Fruit fly (Drosophila melanogaster) whole organism, adult: ENCODE data around the gene CG13137.

ENCODE experiments used
- CG11617 ChIP-seq: fragments of 200-800 bp; sonication (Bioruptor generic); optimal IDR thresholded peaks from 2 replicates; lab custom pipeline; 2017; ENCODE audit warnings: mild to moderate bottlenecking, missing biosample characterization, missing genetic modification reagents, missing genetic modification characterization
- CG14711 ChIP-seq: fragments of 200-800 bp; sonication (Bioruptor generic); optimal IDR thresholded peaks from 2 replicates; lab custom pipeline; 2018; ENCODE audit warnings: missing biosample characterization, mild to moderate bottlenecking, missing genetic modification characterization, moderate library complexity
- CG1620 ChIP-seq: fragments of 200-800 bp; sonication (Bioruptor generic); optimal IDR thresholded peaks from 2 replicates; lab custom pipeline; 2016; ENCODE audit warnings: missing biosample characterization, missing genetic modification characterization
- CG7045 ChIP-seq: fragments of 200-800 bp; sonication (Bioruptor generic); optimal IDR thresholded peaks from 2 replicates; lab custom pipeline; 2017; ENCODE audit warnings: missing biosample characterization, mild to moderate bottlenecking, missing genetic modification characterization
- CG7101 ChIP-seq: fragments of 200-800 bp; sonication (Bioruptor generic); optimal IDR thresholded peaks from 2 replicates; lab custom pipeline; 2018; ENCODE audit warnings: missing biosample characterization, mild to moderate bottlenecking, missing genetic modification characterization, moderate library complexity
- Clk ChIP-seq: fragments of 200-800 bp; sonication (Bioruptor generic); optimal IDR thresholded peaks from 2 replicates; lab custom pipeline; 2017; ENCODE audit warnings: missing biosample characterization, missing genetic modification characterization
- Crg-1 ChIP-seq: fragments of 200-800 bp; sonication (Bioruptor generic); optimal IDR thresholded peaks from 2 replicates; lab custom pipeline; 2016; ENCODE audit warnings: missing biosample characterization, missing genetic modification characterization
- Mnt ChIP-seq: fragments of 200-800 bp; sonication (Bioruptor generic); optimal IDR thresholded peaks from 2 replicates; lab custom pipeline; 2016; ENCODE audit warnings: missing biosample characterization, mild to moderate bottlenecking, missing genetic modification characterization
- bab1 ChIP-seq: fragments of 200-800 bp; sonication (Bioruptor generic); optimal IDR thresholded peaks from 3 replicates; lab custom pipeline; 2019; ENCODE audit warnings: missing biosample characterization, mild to moderate bottlenecking, missing genetic modification characterization, moderate library complexity
- cic ChIP-seq: fragments of 200-800 bp; sonication (Bioruptor generic); optimal IDR thresholded peaks from 2 replicates; lab custom pipeline; 2017; ENCODE audit warnings: missing biosample characterization, mild to moderate bottlenecking, missing genetic modification characterization, moderate library complexity
- kay ChIP-seq: fragments of 200-800 bp; sonication (Bioruptor generic); peaks from one replicate; lab custom pipeline; 2016; ENCODE audit warnings: missing biosample characterization, missing genetic modification characterization, borderline replicate concordance
- ovo ChIP-seq: fragments of 200-800 bp; sonication (Bioruptor generic); optimal IDR thresholded peaks from 2 replicates; lab custom pipeline; 2016; ENCODE audit warnings: missing biosample characterization, missing genetic modification characterization
- tj ChIP-seq: fragments of 200-800 bp; sonication (Bioruptor generic); optimal IDR thresholded peaks from 3 replicates; lab custom pipeline; 2017; ENCODE audit warnings: missing biosample characterization, mild to moderate bottlenecking, missing genetic modification characterization, moderate library complexity

DNA sequence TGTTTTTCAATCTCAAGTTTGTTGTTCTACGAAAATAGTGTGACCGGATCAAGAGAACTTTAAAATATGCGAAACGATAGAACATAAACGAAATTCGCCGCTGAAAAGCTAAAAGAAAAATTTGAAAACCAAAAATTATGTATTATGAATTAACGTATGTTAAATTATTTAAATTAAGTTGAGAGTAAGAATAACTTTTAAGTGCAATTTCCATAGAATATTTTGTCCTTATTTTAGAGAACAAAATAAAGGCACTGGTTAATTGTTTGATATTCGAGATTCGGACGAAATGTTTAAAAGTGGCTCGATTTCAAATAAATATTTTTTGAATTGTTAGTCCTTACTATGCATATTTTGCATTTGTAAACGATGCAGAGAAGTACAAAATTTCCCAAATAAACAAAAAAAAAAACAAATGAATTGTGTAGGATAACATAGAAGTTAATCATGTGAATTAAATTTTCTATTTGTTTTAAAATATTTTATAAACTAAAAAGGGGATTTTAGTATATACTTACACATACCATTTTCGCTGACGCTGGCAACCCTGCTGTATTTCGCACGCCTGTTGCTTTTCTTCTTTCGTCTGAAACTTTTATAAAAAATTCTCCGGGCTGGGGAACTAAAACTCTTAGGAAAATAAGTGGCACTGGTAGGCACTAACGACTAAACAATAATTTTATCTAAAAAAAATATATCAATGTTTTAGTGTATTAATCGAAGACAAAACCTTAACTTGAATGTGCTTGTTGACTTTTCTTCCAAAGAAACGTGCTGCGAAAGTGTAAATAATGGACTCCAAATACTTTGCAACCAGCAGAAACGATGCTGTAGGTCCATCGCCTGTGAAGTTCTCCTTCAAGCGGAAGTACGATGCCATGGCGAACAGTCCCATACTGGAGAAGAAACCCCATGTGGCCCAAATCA, 38.4 kb downstream of the CG13137 start, which contains the start of the genes CG5727 and ath:
- peak; percentile 85 for TF ChIP-seq CG14711 (tag; lab: Kevin White, UChicago)
- TF ChIP-seq cic (GFP tag; lab: Kevin White, UChicago) = no peak
- TF ChIP-seq kay (GFP tag; lab: Kevin White, UChicago) = peak; percentile 67
- no peak for TF ChIP-seq tj (GFP tag; lab: Kevin White, UChicago)
- TF ChIP-seq Clk (GFP tag; lab: Kevin White, UChicago) = no peak
- no peak for TF ChIP-seq CG7101
- TF ChIP-seq bab1 = no peak
- peak; percentile 15 for TF ChIP-seq Mnt (GFP tag; lab: Kevin White, UChicago)
- peak; percentile 17 for TF ChIP-seq CG7045
- peak; percentile 11 for TF ChIP-seq Crg-1 (GFP tag; lab: Kevin White, UChicago)
- peak; percentile 21 for TF ChIP-seq CG11617 (GFP tag; lab: Kevin White, UChicago)
- peak; percentile 11 for TF ChIP-seq CG1620 (GFP tag; lab: Kevin White, UChicago)
- no peak for TF ChIP-seq ovo
